Fruit fly (Drosophila melanogaster): Measurements from ENCODE around the gene CG42827.

CG42827 gene

dm6 chr3R:23346007-23346681 is 26.6 kb upstream of the CG42827 start, which contains the start of gene pnt (continued):
- TF ChIP-seq CG10669 (GFP tag; optimal IDR thresholded peaks at IDR 0.05) (no peak), net (GFP tag; optimal IDR thresholded peaks at IDR 0.05) (no peak), CG11902 (GFP tag; optimal IDR thresholded peaks at IDR 0.05) (no peak), dsx (GFP tag; optimal IDR thresholded peaks at IDR 0.05; ENCODE audit: poor library complexity, severe bottlenecking) (no peak), CG16779 (tag; optimal IDR thresholded peaks at IDR 0.05) (peak; percentile 34), Eip78C (GFP tag) (peak; percentile 58), Lpt (GFP tag; optimal IDR thresholded peaks at IDR 0.05) (no peak), ss (GFP tag; optimal IDR thresholded peaks at IDR 0.05) (no peak), CG6276 (GFP tag; optimal IDR thresholded peaks at IDR 0.05) (peak; percentile 28), Hr4 (GFP tag; optimal IDR thresholded peaks at IDR 0.05) (no peak), Blimp-1 (GFP tag; optimal IDR thresholded peaks at IDR 0.05) (peak; percentile 15), Sox14 (GFP tag; optimal IDR thresholded peaks at IDR 0.05) (no peak)

- TF ChIP-seq Sox102F (GFP tag; optimal IDR thresholded peaks at IDR 0.05), result peak; percentile 44
- TF ChIP-seq CG11762 (GFP tag; optimal IDR thresholded peaks at IDR 0.05; ENCODE audit: insufficient read depth), result peak; percentile 37
- TF ChIP-seq CG8632 (GFP tag; optimal IDR thresholded peaks at IDR 0.05), result peak; percentile 61
- peak; percentile 74 for TF ChIP-seq CG6276 (GFP tag; optimal IDR thresholded peaks at IDR 0.05)
- TF ChIP-seq CG34406 (GFP tag; optimal IDR thresholded peaks at IDR 0.05), result peak; percentile 66
- TF ChIP-seq fd59A (GFP tag; optimal IDR thresholded peaks at IDR 0.05), result no peak
- peak; percentile 30 for TF ChIP-seq Sox14 (GFP tag; optimal IDR thresholded peaks at IDR 0.05)
- TF ChIP-seq CG6854 (GFP tag; optimal IDR thresholded peaks at IDR 0.05), result peak; percentile 9
- peak; percentile 40 for TF ChIP-seq Smox (GFP tag; optimal IDR thresholded peaks at IDR 0.05)
- TF ChIP-seq spab (GFP tag; optimal IDR thresholded peaks at IDR 0.05), result peak; percentile 28
- TF ChIP-seq Hr39 (GFP tag; optimal IDR thresholded peaks at IDR 0.05), result peak; percentile 25
- TF ChIP-seq Sox15 (GFP tag; optimal IDR thresholded peaks at IDR 0.05), result peak; percentile 30
- TF ChIP-seq Gug (GFP tag; IDR thresholded peaks at IDR 0.05), result no peak
- peak; percentile 67 for TF ChIP-seq esn (GFP tag; optimal IDR thresholded peaks at IDR 0.05)
- no peak for TF ChIP-seq CG8319 (GFP tag; optimal IDR thresholded peaks at IDR 0.05)
- peak; percentile 66 for TF ChIP-seq CG10631 (GFP tag; optimal IDR thresholded peaks at IDR 0.05)
- TF ChIP-seq net (GFP tag; optimal IDR thresholded peaks at IDR 0.05), result peak; percentile 40
- peak; percentile 17 for TF ChIP-seq pdm3 (GFP tag; optimal IDR thresholded peaks at IDR 0.05)
- peak; percentile 49 for TF ChIP-seq CG15336 (GFP tag; IDR thresholded peaks at IDR 0.05)
- peak; percentile 78 for TF ChIP-seq CG32006 (GFP tag; optimal IDR thresholded peaks at IDR 0.05)
- peak; percentile 70 for TF ChIP-seq cyc (GFP tag; optimal IDR thresholded peaks at IDR 0.05)
- TF ChIP-seq OdsH (GFP tag; optimal IDR thresholded peaks at IDR 0.05), result peak; percentile 72
- peak; percentile 62 for TF ChIP-seq CG3032 (tag; optimal IDR thresholded peaks at IDR 0.05)
- TF ChIP-seq dsx (GFP tag; optimal IDR thresholded peaks at IDR 0.05; ENCODE audit: poor library complexity, severe bottlenecking), result peak; percentile 12
- TF ChIP-seq CG7368 (GFP tag; optimal IDR thresholded peaks at IDR 0.05), result peak; percentile 5
- TF ChIP-seq Blimp-1 (GFP tag; optimal IDR thresholded peaks at IDR 0.05), result peak; percentile 23
- TF ChIP-seq Eip93F (GFP tag; optimal IDR thresholded peaks at IDR 0.05), result peak; percentile 18
- TF ChIP-seq fkh (GFP tag; optimal IDR thresholded peaks at IDR 0.05), result peak; percentile 20
- TF ChIP-seq CG8119 (GFP tag; IDR thresholded peaks at IDR 0.05), result peak; percentile 66; the same call in 2 of the 3 replicates
- TF ChIP-seq achi (GFP tag; optimal IDR thresholded peaks at IDR 0.05), result peak; percentile 67
- peak; percentile 28 for TF ChIP-seq vri (GFP tag; optimal IDR thresholded peaks at IDR 0.05)
- TF ChIP-seq CG6163 (GFP tag; IDR thresholded peaks at IDR 0.05), result peak; percentile 63; the same call in 1 of the 3 replicates
- peak; percentile 85 for TF ChIP-seq Eip78C (GFP tag)
- peak; percentile 61 for TF ChIP-seq lz (GFP tag; optimal IDR thresholded peaks at IDR 0.05)
- peak; percentile 31 for TF ChIP-seq Eip75B (GFP tag; optimal IDR thresholded peaks at IDR 0.05)
- TF ChIP-seq svp (GFP tag), result peak; percentile 82
- TF ChIP-seq CG4318 (GFP tag; optimal IDR thresholded peaks at IDR 0.05), result peak; percentile 41
- no peak for TF ChIP-seq CG1621 (tag; optimal IDR thresholded peaks at IDR 0.05)
- TF ChIP-seq Hr4 (GFP tag; optimal IDR thresholded peaks at IDR 0.05), result peak; percentile 50
- peak; percentile 23 for TF ChIP-seq CG11902 (GFP tag; optimal IDR thresholded peaks at IDR 0.05)
- no peak for TF ChIP-seq CG11294 (GFP tag; IDR thresholded peaks at IDR 0.05)
- TF ChIP-seq topi (GFP tag; optimal IDR thresholded peaks at IDR 0.05), result peak; percentile 50
- no peak for TF ChIP-seq fd85E (GFP tag; optimal IDR thresholded peaks at IDR 0.05)
Observed at dm6 chr3R:23346893-23347396, 25.8 kb upstream of the CG42827 start.
